Worm (Caenorhabditis elegans): ENCODE measurements around the gene fbxb-26.

DNA sequence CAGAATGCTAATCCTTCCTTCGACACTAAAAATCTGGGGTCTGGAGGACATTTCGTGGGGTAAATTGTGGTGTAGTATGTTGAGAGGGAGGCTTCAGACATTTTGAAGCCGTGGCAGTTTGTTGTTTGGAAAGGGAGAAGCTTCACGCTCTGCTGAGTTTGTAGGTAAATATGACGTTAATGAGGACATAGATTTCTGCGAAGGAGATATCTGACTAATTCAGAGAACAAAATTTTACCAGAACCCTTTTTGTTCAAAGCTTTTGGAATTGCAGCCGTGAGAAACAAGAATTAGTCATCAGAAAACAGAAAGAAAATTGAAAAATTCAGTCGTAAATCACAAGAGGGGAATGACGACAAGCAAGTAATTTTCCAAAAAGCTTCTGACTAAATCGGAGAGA lies 41.8 kb upstream of the fbxb-26 start, which contains the start of gene srh-72:
- TF ChIP-seq him-1 (tag; optimal IDR thresholded peaks at IDR 0.05) (no peak), dao-5 (tag; optimal IDR thresholded peaks at IDR 0.05) (no peak), W03F9.2 (tag; optimal IDR thresholded peaks at IDR 0.05) (no peak)

All from whole organism, L4/young adult.